Worm (Caenorhabditis elegans): Measurements from ENCODE around the gene T28A8.4.

ce11 chrIII:13525118-13525839 is 21.8 kb downstream of the T28A8.4 start:
- no peak for TF ChIP-seq unc-62 (GFP tag; optimal IDR thresholded peaks at IDR 0.05)
- TF ChIP-seq unc-130 (GFP tag; optimal IDR thresholded peaks at IDR 0.05), result no peak
- TF ChIP-seq dpl-1 (GFP tag; optimal IDR thresholded peaks at IDR 0.05), result no peak
- no peak for TF ChIP-seq pha-4 (tag; optimal IDR thresholded peaks at IDR 0.05)
